Fruit fly (Drosophila melanogaster) whole organism, embryonic: ENCODE results near the gene Arc42.

Source experiments
- B-H2 ChIP-seq: fragments of 200-800 bp; sonication (Bioruptor generic); optimal IDR thresholded peaks from 2 replicates; lab custom pipeline; 2018; ENCODE audit warnings: missing biosample characterization, mild to moderate bottlenecking, missing genetic modification characterization
- Bdp1 ChIP-seq: fragments of 200-800 bp; sonication (Bioruptor generic); optimal IDR thresholded peaks from 3 replicates; lab custom pipeline; 2016; ENCODE audit warnings: missing biosample characterization, missing genetic modification characterization
- CG12299 ChIP-seq: fragments of 200-800 bp; sonication (Bioruptor generic); optimal IDR thresholded peaks from 2 replicates; lab custom pipeline; 2018; ENCODE audit warnings: missing biosample characterization, mild to moderate bottlenecking, missing genetic modification characterization
- CG12391 ChIP-seq: fragments of 200-800 bp; sonication (Bioruptor generic); optimal IDR thresholded peaks from 3 replicates; lab custom pipeline; 2018; ENCODE audit warnings: missing biosample characterization, mild to moderate bottlenecking, missing genetic modification characterization, moderate library complexity
- CG12769 ChIP-seq: fragments of 200-800 bp; sonication (Bioruptor generic); optimal IDR thresholded peaks from 2 replicates; lab custom pipeline; 2019; ENCODE audit warnings: missing biosample characterization, mild to moderate bottlenecking, missing genetic modification characterization, moderate library complexity
- CG14050 ChIP-seq: fragments of 200-800 bp; sonication (Bioruptor generic); IDR thresholded peaks from 3 replicates; pipeline ENCODE4 v1.3.6; 2022; ENCODE audit warnings: missing biosample characterization, missing genetic modification characterization
- CG14860 ChIP-seq: fragments of 200-800 bp; sonication (Bioruptor generic); IDR thresholded peaks from 3 replicates; pipeline ENCODE4 v1.3.6; 2022; ENCODE audit warnings: missing biosample characterization, missing genetic modification characterization; ENCODE audit not compliant: partially characterized antibody
- CG17328 ChIP-seq: fragments of 200-800 bp; sonication (Bioruptor generic); IDR thresholded peaks from 2 replicates; pipeline ENCODE4 v1.3.6; 2022; ENCODE audit warnings: missing biosample characterization, missing genetic modification characterization
- CG17359 ChIP-seq: fragments of 200-800 bp; sonication (Bioruptor generic); optimal IDR thresholded peaks from 3 replicates; lab custom pipeline; 2018; ENCODE audit warnings: missing biosample characterization, mild to moderate bottlenecking, missing genetic modification characterization, moderate library complexity
- CG17912 ChIP-seq: fragments of 200-800 bp; sonication (Bioruptor generic); optimal IDR thresholded peaks from 2 replicates; lab custom pipeline; 2018; ENCODE audit warnings: missing biosample characterization, mild to moderate bottlenecking, missing genetic modification characterization
- CG1832 ChIP-seq: fragments of 200-800 bp; sonication (Bioruptor generic); optimal IDR thresholded peaks from 2 replicates; lab custom pipeline; 2017; ENCODE audit warnings: missing biosample characterization, mild to moderate bottlenecking, missing genetic modification characterization, inconsistent platforms
- CG18619 ChIP-seq: fragments of 200-800 bp; sonication (Bioruptor generic); optimal IDR thresholded peaks from 3 replicates; lab custom pipeline; 2017; ENCODE audit warnings: missing biosample characterization, mild to moderate bottlenecking, missing genetic modification characterization
- CG2116 ChIP-seq: fragments of 200-800 bp; sonication (Bioruptor generic); optimal IDR thresholded peaks from 3 replicates; lab custom pipeline; 2018; ENCODE audit warnings: missing biosample characterization, mild to moderate bottlenecking, missing genetic modification characterization
- CG32772 ChIP-seq: fragments of 200-800 bp; sonication (Bioruptor generic); IDR thresholded peaks from 2 replicates; pipeline ENCODE4 v1.3.6; 2022; ENCODE audit warnings: missing biosample characterization, missing genetic modification characterization
- CG34224 ChIP-seq: fragments of 200-800 bp; sonication (Bioruptor generic); IDR thresholded peaks from 3 replicates; pipeline ENCODE4 v1.3.6; 2022; ENCODE audit warnings: missing biosample characterization, missing genetic modification characterization; ENCODE audit not compliant: partially characterized antibody
- CG3995 ChIP-seq: fragments of 200-800 bp; sonication (Bioruptor generic); optimal IDR thresholded peaks from 3 replicates; lab custom pipeline; 2016; ENCODE audit warnings: missing biosample characterization, missing genetic modification characterization
- CG42726 ChIP-seq: fragments of 200-800 bp; sonication (Bioruptor generic); IDR thresholded peaks from 2 replicates; pipeline ENCODE4 v1.3.6; 2022; ENCODE audit warnings: missing biosample characterization, missing genetic modification characterization; ENCODE audit not compliant: partially characterized antibody
- CG4707 ChIP-seq: fragments of 200-800 bp; sonication (Bioruptor generic); optimal IDR thresholded peaks from 2 replicates; lab custom pipeline; 2018; ENCODE audit warnings: missing biosample characterization, mild to moderate bottlenecking, missing genetic modification characterization, moderate library complexity
- CG5245 ChIP-seq: fragments of 200-800 bp; sonication (Bioruptor generic); optimal IDR thresholded peaks from 3 replicates; lab custom pipeline; 2016; ENCODE audit warnings: missing biosample characterization, missing genetic modification characterization
- CG6813 ChIP-seq: fragments of 200-800 bp; sonication (Bioruptor generic); optimal IDR thresholded peaks from 2 replicates; lab custom pipeline; 2017; ENCODE audit warnings: missing biosample characterization, missing genetic modification characterization, mild to moderate bottlenecking, moderate library complexity, missing genetic modification reagents
- CG7786 ChIP-seq: fragments of 200-800 bp; sonication (Bioruptor generic); optimal IDR thresholded peaks from 2 replicates; lab custom pipeline; 2016; ENCODE audit warnings: missing biosample characterization, missing genetic modification characterization
- CG8290 ChIP-seq, 3 experiments: fragments of 200-800 bp; sonication (Bioruptor generic); optimal IDR thresholded peaks; 2 replicates each; lab custom pipeline; 2016 to 2019; ENCODE audit warnings: missing biosample characterization in 3 of 3, missing genetic modification characterization in 3 of 3, mild to moderate bottlenecking in 2 of 3, moderate library complexity in 1 of 3
- CG8765 ChIP-seq: fragments of 200-800 bp; sonication (Bioruptor generic); IDR thresholded peaks from 2 replicates; pipeline ENCODE4 v1.3.6; 2022; ENCODE audit warnings: missing biosample characterization, missing genetic modification characterization
- CG8924 ChIP-seq: fragments of 200-800 bp; optimal IDR thresholded peaks from 3 replicates; lab custom pipeline; 2019; ENCODE audit warnings: missing biosample characterization, mild to moderate bottlenecking, missing genetic modification characterization, moderate library complexity
- CG9932 ChIP-seq: fragments of 200-800 bp; sonication (Bioruptor generic); IDR thresholded peaks from 2 replicates; pipeline ENCODE4 v1.3.6; 2022; ENCODE audit warnings: missing biosample characterization, missing genetic modification characterization
- D19A ChIP-seq: fragments of 200-800 bp; optimal IDR thresholded peaks from 3 replicates; lab custom pipeline; 2019; ENCODE audit warnings: missing biosample characterization, mild to moderate bottlenecking, missing genetic modification characterization, moderate library complexity
- Dll ChIP-seq: fragments of 200-800 bp; sonication (Bioruptor generic); IDR thresholded peaks from 4 replicates; pipeline ENCODE4 v1.3.6; 2022; ENCODE audit warnings: missing biosample characterization, missing genetic modification characterization; ENCODE audit not compliant: partially characterized antibody
- Doc2 ChIP-seq: fragments of 200-800 bp; sonication (Bioruptor generic); IDR thresholded peaks from 2 replicates; pipeline ENCODE4 v1.3.6; 2022; ENCODE audit warnings: missing biosample characterization, missing genetic modification characterization
- Drgx ChIP-seq: fragments of 200-800 bp; sonication (Bioruptor generic); IDR thresholded peaks from 2 replicates; pipeline ENCODE4 v1.3.6; 2022; ENCODE audit warnings: missing biosample characterization, missing genetic modification characterization
- Eip74EF ChIP-seq, 2 experiments: fragments of 200-800 bp in 1 of 2; fragments of >200 bp in 1 of 2; sonication (Bioruptor generic) in 1 of 2; optimal IDR thresholded peaks; 2 replicates each; lab custom pipeline; 2017 to 2019; ENCODE audit warnings: missing biosample characterization in 2 of 2, missing genetic modification characterization in 2 of 2, mild to moderate bottlenecking in 1 of 2, moderate library complexity in 1 of 2
- Gug ChIP-seq: fragments of 200-800 bp; sonication (Bioruptor generic); IDR thresholded peaks from 4 replicates; pipeline ENCODE4 v1.3.6; 2022; ENCODE audit warnings: missing biosample characterization, missing genetic modification characterization
- Hr51 ChIP-seq, 2 experiments: fragments of 200-800 bp; sonication (Bioruptor generic); optimal IDR thresholded peaks; 2 replicates in 1 of 2; 3 replicates in 1 of 2; lab custom pipeline; 2016 to 2018; ENCODE audit warnings: missing biosample characterization in 2 of 2, missing genetic modification characterization in 2 of 2, mild to moderate bottlenecking in 1 of 2, moderate library complexity in 1 of 2
- Mes4 ChIP-seq: fragments of 200-800 bp; sonication (Bioruptor generic); optimal IDR thresholded peaks from 2 replicates; lab custom pipeline; 2016; ENCODE audit warnings: missing biosample characterization, missing genetic modification characterization
- Nf-YA ChIP-seq: fragments of 200-800 bp; sonication (Bioruptor generic); IDR thresholded peaks from 2 replicates; pipeline ENCODE4 v1.3.6; 2022; ENCODE audit warnings: missing biosample characterization, missing genetic modification characterization
- Stat92E ChIP-seq, 3 experiments: fragments of >200 bp in 2 of 3; fragments of 200-800 bp in 1 of 3; sonication (Bioruptor generic) in 1 of 3; optimal IDR thresholded peaks; 2 replicates each; lab custom pipeline; 2017 to 2019; ENCODE audit warnings: missing biosample characterization in 3 of 3, missing genetic modification characterization in 3 of 3, mild to moderate bottlenecking in 1 of 3, moderate library complexity in 1 of 3
- aop ChIP-seq: fragments of 200-800 bp; sonication (Bioruptor generic); IDR thresholded peaks from 2 replicates; pipeline ENCODE4 v1.3.6; 2022; ENCODE audit warnings: missing biosample characterization, missing genetic modification characterization
- az2 ChIP-seq: fragments of 200-800 bp; sonication (Bioruptor generic); optimal IDR thresholded peaks from 3 replicates; lab custom pipeline; 2016; ENCODE audit warnings: missing biosample characterization, missing genetic modification characterization
- dm ChIP-seq: fragments of 200-800 bp; sonication (Bioruptor generic); optimal IDR thresholded peaks from 3 replicates; lab custom pipeline; 2016; ENCODE audit warnings: missing biosample characterization, missing genetic modification characterization
- esg ChIP-seq: fragments of 200-800 bp; sonication (Bioruptor generic); conservative IDR thresholded peaks from 2 replicates; pipeline ENCODE4 v1.3.6; 2022; ENCODE audit warnings: missing biosample characterization, missing genetic modification characterization
- exex ChIP-seq: fragments of 200-800 bp; sonication (Bioruptor generic); optimal IDR thresholded peaks from 4 replicates; lab custom pipeline; 2018; ENCODE audit warnings: missing biosample characterization, mild to moderate bottlenecking, missing genetic modification characterization, moderate library complexity
- kah ChIP-seq: fragments of 200-800 bp; sonication (Bioruptor generic); optimal IDR thresholded peaks from 2 replicates; lab custom pipeline; 2018; ENCODE audit warnings: missing biosample characterization, mild to moderate bottlenecking, missing genetic modification characterization
- kni ChIP-seq: fragments of 200-800 bp; sonication (Bioruptor generic); optimal IDR thresholded peaks from 3 replicates; lab custom pipeline; 2017; ENCODE audit warnings: mild to moderate bottlenecking, missing biosample characterization, missing genetic modification reagents, missing genetic modification characterization
- lmd ChIP-seq: fragments of 200-800 bp; sonication (Bioruptor generic); IDR thresholded peaks from 2 replicates; pipeline ENCODE4 v1.3.6; 2022; ENCODE audit warnings: missing biosample characterization, missing genetic modification characterization
- lov ChIP-seq, 2 experiments: fragments of 200-800 bp in 1 of 2; fragments of >200 bp in 1 of 2; sonication (Bioruptor generic) in 1 of 2; IDR thresholded peaks in 1 of 2; optimal IDR thresholded peaks in 1 of 2; 2 replicates in 1 of 2; 3 replicates in 1 of 2; pipeline versions ENCODE4 v1.3.6 to Lab custom; 2017 to 2022; ENCODE audit warnings: missing biosample characterization in 1 of 2, missing genetic modification characterization in 1 of 2
- nerfin-2 ChIP-seq: fragments of 200-800 bp; sonication (Bioruptor generic); IDR thresholded peaks from 2 replicates; pipeline ENCODE4 v1.3.6; 2022; ENCODE audit warnings: missing biosample characterization, missing genetic modification characterization; ENCODE audit not compliant: partially characterized antibody
- sd ChIP-seq: fragments of 200-800 bp; sonication (Bioruptor generic); optimal IDR thresholded peaks from 3 replicates; lab custom pipeline; 2018; ENCODE audit warnings: missing biosample characterization, mild to moderate bottlenecking, missing genetic modification characterization, moderate library complexity
- tio ChIP-seq: fragments of 200-800 bp; sonication (Bioruptor generic); optimal IDR thresholded peaks from 2 replicates; lab custom pipeline; 2017; ENCODE audit warnings: missing biosample characterization, missing genetic modification characterization, inconsistent platforms

Arc42 gene

DNA sequence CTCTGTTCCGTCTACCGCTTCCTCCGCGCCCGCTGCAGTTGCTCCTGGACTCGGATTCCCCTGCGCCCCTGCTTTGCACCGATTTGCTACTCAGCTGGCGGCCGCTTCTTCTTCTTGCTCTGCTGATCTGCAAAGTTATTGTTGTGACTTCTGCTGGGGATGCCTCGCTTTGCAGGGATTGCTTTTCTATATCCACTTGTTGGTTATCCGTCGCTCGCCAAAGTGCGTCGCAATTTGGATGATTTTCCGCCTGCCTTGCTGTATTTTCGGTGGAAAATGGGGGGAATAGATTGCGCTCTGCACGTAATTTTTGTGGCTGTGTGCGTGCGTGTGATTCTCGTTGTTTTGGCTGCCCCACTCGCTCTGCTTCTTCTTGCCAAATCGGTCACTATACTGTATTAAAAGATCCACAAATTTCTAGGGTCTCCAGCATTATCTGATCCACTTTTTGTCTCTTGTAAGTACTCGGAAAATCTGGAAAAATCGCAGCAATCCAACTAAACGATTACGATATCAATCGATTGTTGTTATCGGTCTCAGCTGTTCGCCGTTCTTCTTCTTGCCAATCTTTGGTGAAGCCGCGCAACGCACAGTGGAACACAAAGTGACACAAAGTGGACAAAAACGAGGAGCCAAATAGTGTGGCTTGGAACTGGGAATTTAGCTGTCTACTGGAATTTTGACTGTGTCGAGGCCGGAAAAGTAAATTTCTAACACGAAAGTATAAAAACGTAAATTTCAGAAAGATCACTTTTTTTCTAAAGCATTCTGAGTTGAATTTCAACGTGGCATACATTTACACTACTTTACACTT lies 25.6 kb downstream of the Arc42 start, which contains the start of gene ClpX (continued):
- TF ChIP-seq CG3995 (no peak), CG5245 (GFP tag; lab: Kevin White, UChicago) (no peak), Dll (GFP tag; lab: Robert Waterston, UW) (peak; percentile 75), CG4707 (GFP tag; lab: Kevin White, UChicago) (peak; percentile 100), CG1832 (GFP tag; lab: Kevin White, UChicago) (no peak), CG8765 (GFP tag; lab: Robert Waterston, UW) (no peak), CG32772 (GFP tag; lab: Robert Waterston, UW) (no peak), CG42726 (GFP tag; lab: Robert Waterston, UW) (peak; percentile 46; the same call in 1 of the 2 replicates), CG6813 (GFP tag; lab: Kevin White, UChicago) (no peak), Doc2 (GFP tag; lab: Robert Waterston, UW) (no peak), Eip74EF (GFP tag; optimal IDR thresholded peaks at IDR 0.05; lab: Kevin White, UChicago) (no peak), nerfin-2 (no peak), B-H2 (GFP tag; lab: Kevin White, UChicago) (peak; percentile 63), kni (no peak), lmd (GFP tag; lab: Robert Waterston, UW) (no peak), CG7786 (GFP tag; lab: Kevin White, UChicago) (no peak), lov (optimal IDR thresholded peaks at IDR 0.05; lab: Kevin White, UChicago) (no peak), lov (GFP tag; IDR thresholded peaks at IDR 0.05; lab: Robert Waterston, UW) (no peak), Nf-YA (no peak), CG17912 (GFP tag; lab: Kevin White, UChicago) (peak; percentile 18), az2 (no peak), CG12769 (tag; lab: Kevin White, UChicago) (no peak), exex (tag; lab: Kevin White, UChicago) (peak; percentile 18), Mes4 (GFP tag; lab: Kevin White, UChicago) (no peak), sd (tag; lab: Kevin White, UChicago) (peak; percentile 24), Bdp1 (no peak), CG8924 (tag; lab: Kevin White, UChicago) (no peak), Gug (GFP tag; lab: Robert Waterston, UW) (no peak), CG8290 (GFP tag; optimal IDR thresholded peaks at IDR 0.05; lab: Kevin White, UChicago) (no peak), CG8290 (tag; optimal IDR thresholded peaks at IDR 0.05; lab: Kevin White, UChicago) (peak in 1 of 2 experiments; percentile 50), Hr51 (GFP tag; optimal IDR thresholded peaks at IDR 0.05; lab: Kevin White, UChicago) (peak in 1 of 2 experiments; percentile 27), Drgx (no peak), CG18619 (GFP tag; lab: Kevin White, UChicago) (no peak), CG2116 (peak; percentile 63), CG9932 (no peak), tio (GFP tag; lab: Kevin White, UChicago) (no peak), CG14860 (peak; percentile 59; the same call in 2 of the 3 replicates), esg (no peak), kah (no peak), aop (no peak), CG17328 (GFP tag; lab: Robert Waterston, UW) (no peak), Stat92E (GFP tag; optimal IDR thresholded peaks at IDR 0.05; lab: Kevin White, UChicago) (peak in 1 of 3 experiments; percentile 48), CG12299 (no peak), D19A (tag; lab: Kevin White, UChicago) (no peak), CG12391 (peak; percentile 7), CG14050 (no peak), dm (GFP tag; lab: Kevin White, UChicago) (peak; percentile 9), CG34224 (GFP tag; lab: Robert Waterston, UW) (peak; percentile 80; the same call in 2 of the 3 replicates), CG17359 (tag; lab: Kevin White, UChicago) (no peak)
